5 worm cellular contexts compared by ENCODE assay signal in genomic region chrV:6291301-6291700, ce11.
TF ChIP-seq lines count a peak whose summit lies in the region.

No protein-coding gene starts in this region.

TF ChIP-seq in whole organism, L1 larva, 84 proteins besides CTCF, POLR2A, EP300 and RAD21:
- TF ChIP-seq rnt-1 (tag; optimal IDR thresholded peaks at IDR 0.05; lab: Kevin White, UChicago), result no peak
- no peak for TF ChIP-seq lir-3 (tag; optimal IDR thresholded peaks at IDR 0.05; lab: Kevin White, UChicago; ENCODE audit: poor library complexity)
- no peak for TF ChIP-seq efl-1 (optimal IDR thresholded peaks at IDR 0.05; lab: Kevin White, UChicago)
- peak in 1 of 2 experiments; percentile 64 for TF ChIP-seq efl-1 (GFP tag; optimal IDR thresholded peaks at IDR 0.05 in 1 of 2; lab: Kevin White, UChicago)
- TF ChIP-seq snu-23 (GFP tag; optimal IDR thresholded peaks at IDR 0.05; lab: Kevin White, UChicago), result no peak
- peak; percentile 28 for TF ChIP-seq elt-2 (tag; optimal IDR thresholded peaks at IDR 0.05; lab: Kevin White, UChicago)

TF ChIP-seq in whole organism, L2 larva, 48 proteins besides CTCF, POLR2A, EP300 and RAD21:
- TF ChIP-seq sma-9 (GFP tag; optimal IDR thresholded peaks at IDR 0.05; lab: Kevin White, UChicago) (peak; percentile 15), sma-9 (tag; optimal IDR thresholded peaks at IDR 0.05; lab: Kevin White, UChicago) (no peak), aly-2 (tag; optimal IDR thresholded peaks at IDR 0.05; lab: Kevin White, UChicago) (no peak), nhr-12 (tag; optimal IDR thresholded peaks at IDR 0.05; lab: Kevin White, UChicago) (no peak), crh-2 (tag; optimal IDR thresholded peaks at IDR 0.05; lab: Kevin White, UChicago) (peak; percentile 41), ztf-4 (tag; optimal IDR thresholded peaks at IDR 0.05; lab: Kevin White, UChicago) (no peak), lin-39 (tag; optimal IDR thresholded peaks at IDR 0.05; lab: Kevin White, UChicago) (no peak), egl-27 (tag; optimal IDR thresholded peaks at IDR 0.05; lab: Kevin White, UChicago) (no peak), nhr-10 (tag; optimal IDR thresholded peaks at IDR 0.05; lab: Kevin White, UChicago) (no peak), C34F6.9 (tag; optimal IDR thresholded peaks at IDR 0.05; lab: Kevin White, UChicago) (no peak)

TF ChIP-seq in whole organism, L3 larva, 47 proteins besides CTCF, POLR2A, EP300 and RAD21:
- TF ChIP-seq elt-2 (tag; optimal IDR thresholded peaks at IDR 0.05; lab: Kevin White, UChicago), result peak; percentile 78
- no peak for TF ChIP-seq nhr-77 (tag; optimal IDR thresholded peaks at IDR 0.05; lab: Kevin White, UChicago)
- TF ChIP-seq pha-4 (tag; optimal IDR thresholded peaks at IDR 0.05; lab: Kevin White, UChicago), result peak; percentile 13

TF ChIP-seq in whole organism, L4 larva, 104 proteins besides CTCF, POLR2A, EP300 and RAD21:
- no peak for TF ChIP-seq pha-4 (GFP tag; IDR thresholded peaks at IDR 0.05; lab: Robert Waterston, UW)
- TF ChIP-seq pha-4 (tag; optimal IDR thresholded peaks at IDR 0.05; lab: Kevin White, UChicago), result no peak
- TF ChIP-seq daf-16 (GFP tag; optimal IDR thresholded peaks at IDR 0.05; lab: Kevin White, UChicago), result no peak
- peak; percentile 65 for TF ChIP-seq daf-16 (tag; optimal IDR thresholded peaks at IDR 0.05; lab: Kevin White, UChicago)
- TF ChIP-seq nhr-102 (tag; optimal IDR thresholded peaks at IDR 0.05; lab: Kevin White, UChicago), result no peak
- no peak for TF ChIP-seq snpc-4 (tag; optimal IDR thresholded peaks at IDR 0.05; lab: Kevin White, UChicago)
- TF ChIP-seq pqm-1 (tag; optimal IDR thresholded peaks at IDR 0.05; lab: Kevin White, UChicago), result peak; percentile 54
- TF ChIP-seq dmd-6 (GFP tag; IDR thresholded peaks at IDR 0.05; lab: Robert Waterston, UW), result peak; percentile 30; the same call in 1 of the 2 replicates
- TF ChIP-seq mdl-1 (tag; optimal IDR thresholded peaks at IDR 0.05; lab: Kevin White, UChicago), result no peak
- TF ChIP-seq nhr-42 (GFP tag; IDR thresholded peaks at IDR 0.05; lab: Robert Waterston, UW), result no peak
- no peak for TF ChIP-seq F37D6.2 (tag; optimal IDR thresholded peaks at IDR 0.05; lab: Kevin White, UChicago)
- TF ChIP-seq zip-11 (GFP tag; IDR thresholded peaks at IDR 0.05; lab: Robert Waterston, UW), result no peak
- TF ChIP-seq daf-19 (GFP tag; conservative IDR thresholded peaks at IDR 0.05; lab: Robert Waterston, UW), result no peak
- TF ChIP-seq D1046.2 (GFP tag; IDR thresholded peaks at IDR 0.05; lab: Robert Waterston, UW), result no peak
- no peak for TF ChIP-seq aly-2 (tag; optimal IDR thresholded peaks at IDR 0.05; lab: Kevin White, UChicago)
- TF ChIP-seq hlh-11 (tag; optimal IDR thresholded peaks at IDR 0.05; lab: Kevin White, UChicago), result no peak
- no peak for TF ChIP-seq fkh-10 (GFP tag; optimal IDR thresholded peaks at IDR 0.05; lab: Kevin White, UChicago)
- TF ChIP-seq zip-2 (tag; optimal IDR thresholded peaks at IDR 0.05; lab: Kevin White, UChicago), result no peak
- TF ChIP-seq zfp-3 (GFP tag; conservative IDR thresholded peaks at IDR 0.05; lab: Robert Waterston, UW), result no peak
- TF ChIP-seq nhr-28 (tag; optimal IDR thresholded peaks at IDR 0.05; lab: Kevin White, UChicago), result peak; percentile 7
- no peak for TF ChIP-seq ztf-11 (tag; optimal IDR thresholded peaks at IDR 0.05; lab: Kevin White, UChicago)
- no peak for TF ChIP-seq zag-1 (tag; optimal IDR thresholded peaks at IDR 0.05; lab: Kevin White, UChicago)
- TF ChIP-seq dve-1 (tag; optimal IDR thresholded peaks at IDR 0.05; lab: Kevin White, UChicago; ENCODE audit: insufficient read depth), result peak; percentile 52
- no peak for TF ChIP-seq jun-1 (tag; optimal IDR thresholded peaks at IDR 0.05; lab: Kevin White, UChicago)
- TF ChIP-seq php-3 (GFP tag; IDR thresholded peaks at IDR 0.05; lab: Robert Waterston, UW), result peak; percentile 93
- TF ChIP-seq spr-1 (tag; optimal IDR thresholded peaks at IDR 0.05; lab: Kevin White, UChicago), result no peak
- no peak for TF ChIP-seq duxl-1 (tag; optimal IDR thresholded peaks at IDR 0.05; lab: Kevin White, UChicago; ENCODE audit: poor library complexity)

TF ChIP-seq in whole organism, young adult, 124 proteins besides CTCF, POLR2A, EP300 and RAD21:
- TF ChIP-seq tbx-9 (tag; optimal IDR thresholded peaks at IDR 0.05; lab: Kevin White, UChicago; ENCODE audit: borderline replicate concordance), result no peak
- TF ChIP-seq B0261.1 (tag; optimal IDR thresholded peaks at IDR 0.05; lab: Kevin White, UChicago), result no peak
- TF ChIP-seq nhr-80 (tag; optimal IDR thresholded peaks at IDR 0.05; lab: Kevin White, UChicago), result peak; percentile 22
- no peak for TF ChIP-seq attf-3 (GFP tag; conservative IDR thresholded peaks at IDR 0.05; lab: Robert Waterston, UW)
- TF ChIP-seq B0336.3 (GFP tag; IDR thresholded peaks at IDR 0.05; lab: Robert Waterston, UW), result no peak
